Worm (Caenorhabditis elegans): ENCODE data around the gene mrps-9.

mrps-9 gene

DNA sequence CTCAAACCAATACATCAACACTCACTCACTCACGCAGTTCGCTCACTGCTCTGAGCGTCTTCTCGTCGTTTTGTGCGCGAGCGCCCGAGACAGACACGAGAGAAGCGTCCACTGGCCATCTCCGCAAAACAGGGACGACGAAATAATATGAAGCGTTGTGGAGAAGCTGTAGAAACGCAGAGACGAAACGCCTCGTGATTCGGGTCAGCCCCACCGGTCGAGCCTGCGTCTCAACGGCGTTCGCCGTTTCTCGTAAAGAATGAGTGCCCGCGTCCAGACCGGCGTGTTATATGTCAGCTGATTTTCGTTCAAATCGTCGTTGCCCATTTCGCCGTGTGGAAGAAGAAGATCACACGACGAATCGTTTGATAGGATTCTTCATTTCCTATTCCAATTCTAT lies 38.4 kb upstream of the mrps-9 start, which contains the start of gene fbxl-1 (continued):
- TF ChIP-seq dsc-1 (tag; optimal IDR thresholded peaks at IDR 0.05) = peak; percentile 80
- peak; percentile 43; the same call in 1 of the 2 replicates for TF ChIP-seq ceh-88 (GFP tag; IDR thresholded peaks at IDR 0.05)
- peak; percentile 6 for TF ChIP-seq snpc-4 (tag; optimal IDR thresholded peaks at IDR 0.05)
- no peak for TF ChIP-seq hpl-2 (GFP tag; optimal IDR thresholded peaks at IDR 0.05)
- no peak for TF ChIP-seq unc-98 (GFP tag; IDR thresholded peaks at IDR 0.05)
- no peak for TF ChIP-seq grh-1 (GFP tag; IDR thresholded peaks at IDR 0.05)
- TF ChIP-seq fos-1 (tag; optimal IDR thresholded peaks at IDR 0.05) = peak; percentile 43
- TF ChIP-seq hlh-17 (GFP tag; optimal IDR thresholded peaks at IDR 0.05; ENCODE audit: borderline replicate concordance) = no peak
- TF ChIP-seq mep-1 (tag; optimal IDR thresholded peaks at IDR 0.05) = peak; percentile 51
- peak; percentile 21 for TF ChIP-seq elt-2 (tag; optimal IDR thresholded peaks at IDR 0.05)
- peak; percentile 65 for TF ChIP-seq lin-13 (GFP tag; optimal IDR thresholded peaks at IDR 0.05)
- TF ChIP-seq ceh-63 (GFP tag; optimal IDR thresholded peaks at IDR 0.05) = peak; percentile 13
- TF ChIP-seq ztf-4 (tag; optimal IDR thresholded peaks at IDR 0.05) = peak; percentile 60
- TF ChIP-seq efl-3 (GFP tag; optimal IDR thresholded peaks at IDR 0.05) = no peak
- TF ChIP-seq isw-1 (GFP tag; IDR thresholded peaks at IDR 0.05) = peak; percentile 48
- no peak for TF ChIP-seq aha-1 (tag; optimal IDR thresholded peaks at IDR 0.05)
- peak; percentile 73 for TF ChIP-seq sox-4 (tag; optimal IDR thresholded peaks at IDR 0.05)
- no peak for TF ChIP-seq ama-1 (optimal IDR thresholded peaks at IDR 0.05)
- no peak for TF ChIP-seq nhr-28 (tag; optimal IDR thresholded peaks at IDR 0.05)
- peak; percentile 9 for TF ChIP-seq zip-4 (GFP tag; optimal IDR thresholded peaks at IDR 0.05)
- no peak for TF ChIP-seq sup-37 (GFP tag; optimal IDR thresholded peaks at IDR 0.05)
- peak; percentile 71 for TF ChIP-seq nhr-19 (GFP tag; conservative IDR thresholded peaks at IDR 0.05)
- peak; percentile 56 for TF ChIP-seq lir-3 (tag; optimal IDR thresholded peaks at IDR 0.05; ENCODE audit: poor library complexity)
- TF ChIP-seq Y116A8C.19 (tag; optimal IDR thresholded peaks at IDR 0.05; ENCODE audit: borderline replicate concordance) = no peak
- TF ChIP-seq nhr-84 (tag; optimal IDR thresholded peaks at IDR 0.05) = no peak
- peak in 2 of 6 experiments; percentile 14 to 61 for TF ChIP-seq elt-3 (tag; optimal IDR thresholded peaks at IDR 0.05)
- no peak for TF ChIP-seq C34B4.2 (tag; optimal IDR thresholded peaks at IDR 0.05)
- TF ChIP-seq ces-1 (GFP tag; optimal IDR thresholded peaks at IDR 0.05) = no peak
- TF ChIP-seq ceh-82 (tag; optimal IDR thresholded peaks at IDR 0.05) = peak; percentile 25 to 70 (median 47)
- no peak for TF ChIP-seq nhr-85 (tag)
- TF ChIP-seq swsn-7 (tag; optimal IDR thresholded peaks at IDR 0.05) = peak; percentile 77
- TF ChIP-seq nhr-237 (tag; optimal IDR thresholded peaks at IDR 0.05) = no peak
- peak; percentile 50 for TF ChIP-seq F16B12.6 (tag; optimal IDR thresholded peaks at IDR 0.05)
- TF ChIP-seq mab-9 (GFP tag; IDR thresholded peaks at IDR 0.05) = no peak
- peak; percentile 52 to 57 (median 53) for TF ChIP-seq dpl-1 (GFP tag; optimal IDR thresholded peaks at IDR 0.05)
- no peak for TF ChIP-seq pag-3 (tag; optimal IDR thresholded peaks at IDR 0.05; ENCODE audit: borderline replicate concordance, insufficient read depth)
- TF ChIP-seq snu-23 (GFP tag; optimal IDR thresholded peaks at IDR 0.05) = peak; percentile 87

DNA sequence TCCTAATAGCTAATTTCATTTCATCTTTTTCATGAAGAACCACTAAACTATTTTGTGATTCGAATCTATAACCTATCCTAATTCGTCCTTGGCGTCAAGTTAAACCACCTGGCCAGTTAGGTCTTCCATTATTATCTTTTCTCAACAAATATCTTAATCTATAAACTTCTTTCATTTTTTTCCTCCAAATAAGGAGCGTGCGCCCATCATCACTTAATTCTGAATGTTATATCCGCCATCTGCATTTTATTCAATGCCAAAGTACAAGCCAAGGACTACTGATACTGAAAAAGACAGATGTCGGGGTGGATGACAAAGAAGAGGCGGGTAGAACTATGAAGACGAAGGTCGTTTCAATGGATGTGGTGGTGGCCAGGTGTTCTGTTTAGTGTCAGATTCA lies 36.9 kb upstream of the mrps-9 start:
- TF ChIP-seq lin-14 (GFP tag; optimal IDR thresholded peaks at IDR 0.05) (peak; percentile 63), lsy-2 (tag; optimal IDR thresholded peaks at IDR 0.05) (peak in 1 of 2 experiments; percentile 18), grh-1 (GFP tag; IDR thresholded peaks at IDR 0.05) (no peak), nhr-71 (tag; optimal IDR thresholded peaks at IDR 0.05) (peak; percentile 16), sup-37 (GFP tag; optimal IDR thresholded peaks at IDR 0.05) (no peak), sox-4 (tag; optimal IDR thresholded peaks at IDR 0.05) (no peak), lir-3 (tag; optimal IDR thresholded peaks at IDR 0.05; ENCODE audit: poor library complexity) (no peak), nhr-12 (tag; optimal IDR thresholded peaks at IDR 0.05) (no peak), lin-13 (GFP tag; optimal IDR thresholded peaks at IDR 0.05) (peak; percentile 11), blmp-1 (tag; optimal IDR thresholded peaks at IDR 0.05) (peak; percentile 36), unc-86 (tag; optimal IDR thresholded peaks at IDR 0.05) (no peak), efl-1 (optimal IDR thresholded peaks at IDR 0.05) (no peak), efl-1 (GFP tag; optimal IDR thresholded peaks at IDR 0.05 in 1 of 2) (peak in 1 of 2 experiments; percentile 0), mep-1 (tag; optimal IDR thresholded peaks at IDR 0.05) (peak; percentile 56), unc-62 (GFP tag; optimal IDR thresholded peaks at IDR 0.05) (no peak), snu-23 (GFP tag; optimal IDR thresholded peaks at IDR 0.05) (peak; percentile 6), C34B4.2 (tag; optimal IDR thresholded peaks at IDR 0.05) (no peak), egl-27 (tag; optimal IDR thresholded peaks at IDR 0.05) (no peak), fkh-8 (tag; optimal IDR thresholded peaks at IDR 0.05) (no peak), zip-4 (GFP tag; optimal IDR thresholded peaks at IDR 0.05) (no peak), elt-3 (tag; optimal IDR thresholded peaks at IDR 0.05) (peak in 1 of 6 experiments; percentile 39), nhr-85 (tag) (peak; percentile 79), ets-5 (GFP tag; IDR thresholded peaks at IDR 0.05) (no peak)
